Worm (Caenorhabditis elegans): Measurements from ENCODE around the gene nhr-56.

ce11 chrV:2221764-2222163, 3.0 kb downstream of the nhr-56 start, which contains the start of gene nhr-128:
- TF ChIP-seq klf-2 (GFP tag; conservative IDR thresholded peaks at IDR 0.05) = no peak
- no peak for TF ChIP-seq med-1 (GFP tag; optimal IDR thresholded peaks at IDR 0.05; ENCODE audit: insufficient read depth)

Data from whole organism, midembryonic.